Fruit fly (Drosophila melanogaster) whole organism, adult: ENCODE data around the gene Polr2F.

Experiments
- CG12768 ChIP-seq: fragments of 200-800 bp; sonication (Bioruptor generic); optimal IDR thresholded peaks from 2 replicates; lab custom pipeline; 2017; ENCODE audit warnings: missing biosample characterization, missing genetic modification characterization, mild to moderate bottlenecking, moderate library complexity, missing genetic modification reagents
- Hr96 ChIP-seq: fragments of 200-800 bp; sonication (Bioruptor generic); optimal IDR thresholded peaks from 2 replicates; lab custom pipeline; 2016; ENCODE audit warnings: missing biosample characterization, missing genetic modification characterization
- kay ChIP-seq: fragments of 200-800 bp; sonication (Bioruptor generic); peaks from one replicate; lab custom pipeline; 2016; ENCODE audit warnings: missing biosample characterization, missing genetic modification characterization, borderline replicate concordance
- ovo ChIP-seq: fragments of 200-800 bp; sonication (Bioruptor generic); optimal IDR thresholded peaks from 2 replicates; lab custom pipeline; 2016; ENCODE audit warnings: missing biosample characterization, missing genetic modification characterization
- toe ChIP-seq: fragments of 200-800 bp; sonication (Bioruptor generic); optimal IDR thresholded peaks from 2 replicates; lab custom pipeline; 2016; ENCODE audit warnings: missing biosample characterization, missing genetic modification characterization

DNA sequence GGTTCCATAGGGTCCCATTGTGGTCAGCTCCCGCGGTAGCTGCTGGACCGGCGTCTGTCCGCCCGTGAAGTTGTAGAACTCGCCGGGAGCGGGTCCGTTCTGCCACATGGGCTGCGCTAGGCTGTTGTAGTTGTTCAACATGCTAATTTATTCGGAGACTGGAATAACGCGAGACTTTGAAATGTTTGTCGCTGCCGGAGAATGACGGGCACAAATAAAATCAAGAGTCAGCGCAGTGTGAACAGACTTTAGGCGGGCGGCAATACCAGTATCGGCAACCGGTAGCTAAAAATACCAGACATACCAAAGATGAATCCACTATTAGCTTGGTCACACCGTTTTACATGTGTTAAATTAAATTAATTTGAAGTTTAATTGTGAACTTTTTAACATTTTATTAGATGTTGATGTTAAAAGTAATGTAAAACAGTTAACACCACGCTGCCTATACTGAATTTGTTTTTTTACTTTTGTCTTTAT is 13.6 kb upstream of the Polr2F start, which contains the start of gene Prosbeta7:
- TF ChIP-seq CG12768 (GFP tag; lab: Kevin White, UChicago) (no peak), ovo (no peak), kay (GFP tag; lab: Kevin White, UChicago) (no peak), Hr96 (GFP tag; lab: Kevin White, UChicago) (no peak), toe (GFP tag; lab: Kevin White, UChicago) (no peak)
